Worm (Caenorhabditis elegans) whole organism, L4/young adult: ENCODE data around the gene gst-24.

Source experiments
- W03F9.2 ChIP-seq: fragments of 150-350 bp; optimal IDR thresholded peaks from 2 replicates; lab custom pipeline; 2014; ENCODE audit warnings: missing biosample characterization, missing genetic modification characterization
- dao-5 ChIP-seq: sonication (generic microtip); optimal IDR thresholded peaks from 2 replicates; lab custom pipeline; 2016; ENCODE audit warnings: missing genotype, missing genetic modification characterization, moderate library complexity, missing compliant biosample characterization
- him-1 ChIP-seq: sonication (generic microtip); optimal IDR thresholded peaks from 2 replicates; lab custom pipeline; 2016; ENCODE audit warnings: missing genotype, missing genetic modification reagents, missing genetic modification characterization, missing compliant biosample characterization

DNA sequence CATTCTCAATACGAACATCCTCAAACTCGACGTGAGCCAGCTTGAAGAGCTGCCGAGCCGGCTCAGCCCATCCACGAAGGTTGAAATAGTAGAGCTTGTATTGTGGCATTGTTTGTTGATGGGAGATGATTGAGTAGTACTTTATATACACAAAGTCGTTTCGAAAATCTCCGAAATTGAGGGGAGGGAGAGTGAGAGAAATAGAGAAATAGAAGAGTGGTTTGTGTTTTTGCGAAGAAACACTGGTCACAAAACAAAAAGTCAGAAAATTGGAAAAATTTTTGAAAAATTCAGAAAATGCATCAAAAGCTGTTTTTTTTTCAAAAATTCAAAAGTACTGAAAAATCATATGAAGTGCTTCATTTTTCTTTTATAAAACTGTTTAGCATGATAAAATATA, at the start of gene gst-24:
- no peak for TF ChIP-seq W03F9.2 (tag; lab: Kevin White, UChicago)
- TF ChIP-seq dao-5, result no peak
- TF ChIP-seq him-1 (tag; lab: Kevin White, UChicago), result no peak
